Worm (Caenorhabditis elegans): ENCODE data around the gene K04C1.3.

- TF ChIP-seq ZK546.5 (tag; optimal IDR thresholded peaks at IDR 0.05), result no peak
- no peak for TF ChIP-seq ceh-16 (tag; optimal IDR thresholded peaks at IDR 0.05)
- TF ChIP-seq nhr-77 (tag; optimal IDR thresholded peaks at IDR 0.05), result no peak
- TF ChIP-seq pha-4 (tag; optimal IDR thresholded peaks at IDR 0.05), result no peak
- TF ChIP-seq lin-39 (tag; optimal IDR thresholded peaks at IDR 0.05), result no peak
- TF ChIP-seq unc-62 (GFP tag; optimal IDR thresholded peaks at IDR 0.05), result no peak
- TF ChIP-seq ceh-82 (tag; optimal IDR thresholded peaks at IDR 0.05), result no peak
- no peak for TF ChIP-seq lin-15B (tag; optimal IDR thresholded peaks at IDR 0.05)
- TF ChIP-seq nhr-25 (tag; optimal IDR thresholded peaks at IDR 0.05), result no peak
- TF ChIP-seq pqm-1 (tag; optimal IDR thresholded peaks at IDR 0.05), result peak; percentile 69
Observed at ce11 chrX:14194251-14194650, 48.9 kb downstream of the K04C1.3 start.
